Worm (Caenorhabditis elegans): ENCODE results near the gene dyf-17.

ce11 chrV:19177804-19178203 is 50.5 kb downstream of the dyf-17 start:
- TF ChIP-seq alr-1 (tag; optimal IDR thresholded peaks at IDR 0.05) (no peak), lsy-2 (tag; optimal IDR thresholded peaks at IDR 0.05) (no peak), ztf-4 (tag; optimal IDR thresholded peaks at IDR 0.05) (no peak)
